Fruit fly (Drosophila melanogaster) whole organism, embryonic: Measurements from ENCODE around the gene Cys.

Experiments
- Bteb2 ChIP-seq: fragments of 200-800 bp; sonication (Bioruptor generic); optimal IDR thresholded peaks from 2 replicates; lab custom pipeline; 2016; ENCODE audit warnings: missing biosample characterization, missing genetic modification characterization
- CG10366 ChIP-seq: fragments of 200-800 bp; sonication (Bioruptor generic); IDR thresholded peaks from 2 replicates; pipeline ENCODE4 v1.3.6; 2022; ENCODE audit warnings: missing biosample characterization, missing genetic modification characterization
- CG11085 ChIP-seq: fragments of 200-800 bp; sonication (Bioruptor generic); IDR thresholded peaks from 2 replicates; pipeline ENCODE4 v1.3.6; 2022; ENCODE audit warnings: missing biosample characterization, missing genetic modification characterization
- CG12659 ChIP-seq: fragments of 200-800 bp; sonication (Bioruptor generic); optimal IDR thresholded peaks from 3 replicates; lab custom pipeline; 2017; ENCODE audit warnings: mild to moderate bottlenecking, missing biosample characterization, missing genetic modification reagents, missing genetic modification characterization
- CG12769 ChIP-seq: fragments of 200-800 bp; sonication (Bioruptor generic); optimal IDR thresholded peaks from 2 replicates; lab custom pipeline; 2019; ENCODE audit warnings: missing biosample characterization, mild to moderate bottlenecking, missing genetic modification characterization, moderate library complexity
- CG13287 ChIP-seq: fragments of 200-800 bp; sonication (Bioruptor generic); IDR thresholded peaks from 2 replicates; pipeline ENCODE4 v1.3.6; 2022; ENCODE audit warnings: missing biosample characterization, missing genetic modification characterization; ENCODE audit not compliant: partially characterized antibody
- CG14014 ChIP-seq: fragments of 200-800 bp; sonication (Bioruptor generic); IDR thresholded peaks from 2 replicates; pipeline ENCODE4 v1.3.6; 2022; ENCODE audit warnings: missing biosample characterization, missing genetic modification characterization
- CG14441 ChIP-seq: fragments of 200-800 bp; sonication (Bioruptor generic); IDR thresholded peaks from 2 replicates; pipeline ENCODE4 v1.3.6; 2022; ENCODE audit warnings: missing biosample characterization, missing genetic modification characterization
- CG1647 ChIP-seq: fragments of 200-800 bp; sonication (Bioruptor generic); optimal IDR thresholded peaks from 3 replicates; lab custom pipeline; 2016; ENCODE audit warnings: missing biosample characterization, missing genetic modification characterization
- CG16813 ChIP-seq: fragments of 200-800 bp; sonication (Bioruptor generic); IDR thresholded peaks from 3 replicates; pipeline ENCODE4 v1.3.6; 2022; ENCODE audit warnings: missing biosample characterization, missing genetic modification characterization; ENCODE audit not compliant: partially characterized antibody
- CG16815 ChIP-seq: fragments of 200-800 bp; sonication (Bioruptor generic); optimal IDR thresholded peaks from 3 replicates; lab custom pipeline; 2017; ENCODE audit warnings: missing biosample characterization, mild to moderate bottlenecking, missing genetic modification characterization
- CG17361 ChIP-seq: fragments of 200-800 bp; sonication (Bioruptor generic); IDR thresholded peaks from 3 replicates; pipeline ENCODE4 v1.3.6; 2022; ENCODE audit warnings: missing biosample characterization, missing genetic modification characterization
- CG2202 ChIP-seq: fragments of 200-800 bp; sonication (Bioruptor generic); optimal IDR thresholded peaks from 2 replicates; lab custom pipeline; 2018; ENCODE audit warnings: missing biosample characterization, mild to moderate bottlenecking, missing genetic modification characterization
- CG30431 ChIP-seq: fragments of 200-800 bp; sonication (Bioruptor generic); optimal IDR thresholded peaks from 2 replicates; lab custom pipeline; 2017; ENCODE audit warnings: missing biosample characterization, missing genetic modification characterization
- CG32767 ChIP-seq: fragments of 200-800 bp; sonication (Bioruptor generic); IDR thresholded peaks from 2 replicates; pipeline ENCODE4 v1.3.6; 2022; ENCODE audit warnings: missing biosample characterization, missing genetic modification characterization
- CG4404 ChIP-seq: fragments of 200-800 bp; sonication (Bioruptor generic); IDR thresholded peaks from 2 replicates; pipeline ENCODE4 v1.3.6; 2022; ENCODE audit warnings: missing biosample characterization, missing genetic modification characterization
- CG5953 ChIP-seq: fragments of 200-800 bp; sonication (Bioruptor generic); IDR thresholded peaks from 2 replicates; pipeline ENCODE4 v1.3.6; 2022; ENCODE audit warnings: missing biosample characterization, missing genetic modification characterization
- CG7839 ChIP-seq: fragments of 200-800 bp; sonication (Bioruptor generic); optimal IDR thresholded peaks from 3 replicates; lab custom pipeline; 2018; ENCODE audit warnings: missing biosample characterization, mild to moderate bottlenecking, missing genetic modification characterization, moderate library complexity
- CG9797 ChIP-seq: fragments of 200-800 bp; sonication (Bioruptor generic); optimal IDR thresholded peaks from 3 replicates; lab custom pipeline; 2018; ENCODE audit warnings: missing biosample characterization, mild to moderate bottlenecking, missing genetic modification characterization
- CG9817 ChIP-seq: fragments of 200-800 bp; sonication (Bioruptor generic); optimal IDR thresholded peaks from 2 replicates; lab custom pipeline; 2018; ENCODE audit warnings: missing biosample characterization, mild to moderate bottlenecking, missing genetic modification characterization, moderate library complexity
- CTCF ChIP-seq: fragments of 200-800 bp; sonication (Bioruptor generic); optimal IDR thresholded peaks from 2 replicates; lab custom pipeline; 2017; ENCODE audit warnings: missing biosample characterization, mild to moderate bottlenecking, missing genetic modification characterization, moderate library complexity
- CrebB ChIP-seq: fragments of 200-800 bp; sonication (Bioruptor generic); optimal IDR thresholded peaks from 3 replicates; lab custom pipeline; 2018; ENCODE audit warnings: missing biosample characterization, mild to moderate bottlenecking, missing genetic modification characterization
- Dip3 ChIP-seq: fragments of 200-800 bp; sonication (Bioruptor generic); optimal IDR thresholded peaks from 3 replicates; lab custom pipeline; 2016; ENCODE audit warnings: missing biosample characterization, missing genetic modification characterization
- ERR ChIP-seq: fragments of 200-800 bp; sonication (Bioruptor generic); optimal IDR thresholded peaks from 2 replicates; lab custom pipeline; 2016; ENCODE audit warnings: missing biosample characterization, missing genetic modification characterization
- Gug ChIP-seq: fragments of 200-800 bp; sonication (Bioruptor generic); IDR thresholded peaks from 4 replicates; pipeline ENCODE4 v1.3.6; 2022; ENCODE audit warnings: missing biosample characterization, missing genetic modification characterization
- HLHmδ ChIP-seq: fragments of 200-800 bp; sonication (Bioruptor generic); optimal IDR thresholded peaks from 2 replicates; lab custom pipeline; 2018; ENCODE audit warnings: missing biosample characterization, mild to moderate bottlenecking, missing genetic modification characterization, moderate library complexity
- Jarid2 ChIP-seq: fragments of 200-800 bp; sonication (Bioruptor generic); optimal IDR thresholded peaks from 3 replicates; lab custom pipeline; 2017; ENCODE audit warnings: mild to moderate bottlenecking, missing biosample characterization, missing genetic modification reagents, missing genetic modification characterization
- Lhr ChIP-seq: fragments of 200-800 bp; sonication (Bioruptor generic); optimal IDR thresholded peaks from 3 replicates; lab custom pipeline; 2017; ENCODE audit warnings: mild to moderate bottlenecking, missing biosample characterization, missing genetic modification reagents, missing genetic modification characterization
- NFAT ChIP-seq: fragments of 200-800 bp; sonication (Bioruptor generic); IDR thresholded peaks from 2 replicates; pipeline ENCODE4 v1.3.6; 2022; ENCODE audit warnings: missing biosample characterization, missing genetic modification characterization
- Sry-δ ChIP-seq: fragments of 200-800 bp; sonication (Bioruptor generic); optimal IDR thresholded peaks from 2 replicates; lab custom pipeline; 2016; ENCODE audit warnings: missing biosample characterization, missing genetic modification characterization
- bbx ChIP-seq: fragments of 200-800 bp; sonication (Bioruptor generic); IDR thresholded peaks from 2 replicates; pipeline ENCODE4 v1.3.6; 2022; ENCODE audit warnings: missing biosample characterization, missing genetic modification characterization; ENCODE audit not compliant: partially characterized antibody
- cad ChIP-seq: fragments of >200 bp; optimal IDR thresholded peaks from 2 replicates; lab custom pipeline; 2017; ENCODE audit warnings: missing biosample characterization, missing genetic modification characterization
- chinmo ChIP-seq: fragments of 200-800 bp; sonication (Bioruptor generic); IDR thresholded peaks from 4 replicates; pipeline ENCODE4 v1.3.6; 2022; ENCODE audit warnings: missing biosample characterization, missing genetic modification characterization; ENCODE audit not compliant: partially characterized antibody
- crol ChIP-seq: fragments of 200-800 bp; sonication (Bioruptor generic); IDR thresholded peaks from 2 replicates; pipeline ENCODE4 v1.3.6; 2022; ENCODE audit warnings: missing biosample characterization, missing genetic modification characterization
- fd64A ChIP-seq: fragments of 200-800 bp; sonication (Bioruptor generic); optimal IDR thresholded peaks from 3 replicates; lab custom pipeline; 2018; ENCODE audit warnings: missing biosample characterization, mild to moderate bottlenecking, missing genetic modification characterization
- fru ChIP-seq: fragments of >200 bp; optimal IDR thresholded peaks from 2 replicates; lab custom pipeline; 2017
- her ChIP-seq: fragments of 200-800 bp; sonication (Bioruptor generic); optimal IDR thresholded peaks from 2 replicates; lab custom pipeline; 2016; ENCODE audit warnings: missing biosample characterization, missing genetic modification characterization
- inv ChIP-seq: fragments of 200-800 bp; sonication (Bioruptor generic); IDR thresholded peaks from 2 replicates; pipeline ENCODE4 v1.3.6; 2022; ENCODE audit warnings: missing biosample characterization, missing genetic modification characterization; ENCODE audit not compliant: partially characterized antibody
- jigr1 ChIP-seq: fragments of 200-800 bp; sonication (Bioruptor generic); IDR thresholded peaks from 3 replicates; pipeline ENCODE4 v1.3.6; 2022; ENCODE audit warnings: missing biosample characterization, missing genetic modification characterization
- kni ChIP-seq: fragments of 200-800 bp; sonication (Bioruptor generic); optimal IDR thresholded peaks from 3 replicates; lab custom pipeline; 2017; ENCODE audit warnings: mild to moderate bottlenecking, missing biosample characterization, missing genetic modification reagents, missing genetic modification characterization
- maf-S ChIP-seq: fragments of 200-800 bp; sonication (Bioruptor generic); optimal IDR thresholded peaks from 2 replicates; lab custom pipeline; 2016; ENCODE audit warnings: missing biosample characterization, missing genetic modification characterization
- nerfin-2 ChIP-seq: fragments of 200-800 bp; sonication (Bioruptor generic); IDR thresholded peaks from 2 replicates; pipeline ENCODE4 v1.3.6; 2022; ENCODE audit warnings: missing biosample characterization, missing genetic modification characterization; ENCODE audit not compliant: partially characterized antibody
- pan ChIP-seq, 4 experiments: fragments of >200 bp in 3 of 4; fragments of 200-800 bp in 1 of 4; sonication (Bioruptor generic) in 1 of 4; optimal IDR thresholded peaks in 3 of 4; IDR thresholded peaks in 1 of 4; 2 replicates each; pipeline versions ENCODE4 v1.3.6 to Lab custom; 2017 to 2022; ENCODE audit warnings: missing biosample characterization in 2 of 4, missing genetic modification characterization in 2 of 4, mixed read lengths in 1 of 4
- pb ChIP-seq: fragments of 200-800 bp; sonication (Bioruptor generic); optimal IDR thresholded peaks from 3 replicates; lab custom pipeline; 2016; ENCODE audit warnings: missing biosample characterization, missing genetic modification characterization
- rib ChIP-seq: fragments of 200-800 bp; sonication (Bioruptor generic); IDR thresholded peaks from 2 replicates; pipeline ENCODE4 v1.3.6; 2022; ENCODE audit warnings: missing biosample characterization, missing genetic modification characterization
- sim ChIP-seq: fragments of 200-800 bp; sonication (Bioruptor generic); IDR thresholded peaks from 2 replicates; pipeline ENCODE4 v1.3.6; 2022; ENCODE audit warnings: missing biosample characterization, missing genetic modification characterization
- sisA ChIP-seq: fragments of 200-800 bp; sonication (Bioruptor generic); IDR thresholded peaks from 2 replicates; pipeline ENCODE4 v1.3.6; 2022; ENCODE audit warnings: missing biosample characterization, missing genetic modification characterization
- tll ChIP-seq, 2 experiments: fragments of 200-800 bp in 1 of 2; fragments of >200 bp in 1 of 2; sonication (Bioruptor generic) in 1 of 2; optimal IDR thresholded peaks; 2 replicates each; lab custom pipeline; 2017 to 2019; ENCODE audit warnings: missing biosample characterization in 2 of 2, missing genetic modification characterization in 2 of 2, mild to moderate bottlenecking in 1 of 2, moderate library complexity in 1 of 2
- tna ChIP-seq: fragments of 200-800 bp; sonication (Bioruptor generic); IDR thresholded peaks from 2 replicates; pipeline ENCODE4 v1.3.6; 2022; ENCODE audit warnings: missing biosample characterization, missing genetic modification characterization; ENCODE audit not compliant: partially characterized antibody
- twi ChIP-seq: fragments of 200-800 bp; optimal IDR thresholded peaks from 2 replicates; lab custom pipeline; 2019; ENCODE audit warnings: missing biosample characterization, mild to moderate bottlenecking, missing genetic modification characterization, moderate library complexity

The Cys gene

dm6 chr3R:14558383-14558883, 11.0 kb downstream of the Cys start (continued):
- TF ChIP-seq CG7839 (tag; lab: Kevin White, UChicago) (peak; percentile 93), CG14014 (peak; percentile 87), crol (GFP tag; lab: Robert Waterston, UW) (no peak), jigr1 (peak; percentile 81; the same call in 2 of the 3 replicates), sisA (GFP tag; lab: Robert Waterston, UW) (peak; percentile 88), HLHmδ (no peak), CG16815 (peak; percentile 73), Gug (GFP tag; lab: Robert Waterston, UW) (peak; percentile 65), Sry-δ (GFP tag; lab: Kevin White, UChicago) (peak; percentile 57), inv (GFP tag; lab: Robert Waterston, UW) (no peak), CG32767 (GFP tag; lab: Robert Waterston, UW) (peak; percentile 89), CG5953 (GFP tag; lab: Robert Waterston, UW) (peak; percentile 82), sim (GFP tag; lab: Robert Waterston, UW) (0 out of 2 replicates have a peak, but pooled peaks have one; percentile 34), CG9797 (GFP tag; lab: Kevin White, UChicago) (no peak), cad (GFP tag; lab: Kevin White, UChicago) (no peak), CG10366 (GFP tag; lab: Robert Waterston, UW) (peak; percentile 78), CG14441 (GFP tag; lab: Robert Waterston, UW) (peak; percentile 83), rib (peak; percentile 83), Jarid2 (GFP tag; lab: Kevin White, UChicago) (peak; percentile 62), CG12769 (peak; percentile 77), CG9817 (tag; lab: Kevin White, UChicago) (peak; percentile 90), bbx (GFP tag; lab: Robert Waterston, UW) (no peak), CG16813 (GFP tag; lab: Robert Waterston, UW) (0 out of 3 replicates have a peak, but pooled peaks have one; percentile 19), CG4404 (GFP tag; lab: Robert Waterston, UW) (peak; percentile 70), Dip3 (GFP tag; lab: Kevin White, UChicago) (peak; percentile 83), CG12659 (GFP tag; lab: Kevin White, UChicago) (peak; percentile 95), CG17361 (GFP tag; lab: Robert Waterston, UW) (peak; percentile 95), Bteb2 (GFP tag; lab: Kevin White, UChicago) (peak; percentile 93), ERR (peak; percentile 85), CTCF (GFP tag; lab: Kevin White, UChicago) (peak; percentile 42), pb (GFP tag; lab: Kevin White, UChicago) (peak; percentile 90), chinmo (GFP tag; lab: Robert Waterston, UW) (no peak), CG2202 (peak; percentile 41), NFAT (GFP tag; lab: Robert Waterston, UW) (peak; percentile 77), CG30431 (peak; percentile 78), tna (peak; percentile 36; the same call in 1 of the 2 replicates), twi (tag; lab: Kevin White, UChicago) (peak; percentile 73), CG13287 (GFP tag; lab: Robert Waterston, UW) (no peak), CG11085 (GFP tag; lab: Robert Waterston, UW) (peak; percentile 56; the same call in 1 of the 2 replicates), maf-S (GFP tag; lab: Kevin White, UChicago) (peak; percentile 81), nerfin-2 (no peak), Lhr (GFP tag; lab: Kevin White, UChicago) (peak; percentile 58), CG1647 (GFP tag; lab: Kevin White, UChicago) (peak; percentile 80), her (GFP tag; lab: Kevin White, UChicago) (peak; percentile 86), CrebB (tag; lab: Kevin White, UChicago) (peak; percentile 77), fru (lab: Kevin White, UChicago) (no peak), kni (GFP tag; lab: Kevin White, UChicago) (peak; percentile 68), tll (GFP tag; optimal IDR thresholded peaks at IDR 0.05; lab: Kevin White, UChicago) (no peak), pan (optimal IDR thresholded peaks at IDR 0.05; lab: Kevin White, UChicago) (no peak), pan (GFP tag; optimal IDR thresholded peaks at IDR 0.05 in 1 of 2, IDR thresholded peaks at IDR 0.05 in 1 of 2) (peak in 1 of 2 experiments; percentile 91), fd64A (GFP tag; lab: Kevin White, UChicago) (peak; percentile 61)
